Fruit fly (Drosophila melanogaster) whole organism, embryonic: ENCODE measurements around the gene CG8119.

Experiments
- CG10274 ChIP-seq: fragments of 200-800 bp; sonication (Bioruptor generic); optimal IDR thresholded peaks from 3 replicates; lab custom pipeline; 2017; ENCODE audit warnings: missing biosample characterization, mild to moderate bottlenecking, missing genetic modification characterization
- CG11398 ChIP-seq: fragments of 200-800 bp; sonication (Bioruptor generic); optimal IDR thresholded peaks from 2 replicates; lab custom pipeline; 2016; ENCODE audit warnings: missing biosample characterization, missing genetic modification characterization
- CG11504 ChIP-seq: fragments of 200-800 bp; sonication (Bioruptor generic); optimal IDR thresholded peaks from 3 replicates; lab custom pipeline; 2019; ENCODE audit warnings: missing biosample characterization, mild to moderate bottlenecking, missing genetic modification characterization, moderate library complexity
- CG11696 ChIP-seq: fragments of 200-800 bp; sonication (Bioruptor generic); IDR thresholded peaks from 2 replicates; pipeline ENCODE4 v1.3.6; 2022; ENCODE audit warnings: missing biosample characterization, missing genetic modification characterization
- CG11723 ChIP-seq: fragments of 200-800 bp; sonication (Bioruptor generic); optimal IDR thresholded peaks from 2 replicates; lab custom pipeline; 2017; ENCODE audit warnings: missing biosample characterization, mild to moderate bottlenecking, missing genetic modification characterization
- CG12659 ChIP-seq: fragments of 200-800 bp; sonication (Bioruptor generic); optimal IDR thresholded peaks from 3 replicates; lab custom pipeline; 2017; ENCODE audit warnings: mild to moderate bottlenecking, missing biosample characterization, missing genetic modification reagents, missing genetic modification characterization
- CG13287 ChIP-seq: fragments of 200-800 bp; sonication (Bioruptor generic); IDR thresholded peaks from 2 replicates; pipeline ENCODE4 v1.3.6; 2022; ENCODE audit warnings: missing biosample characterization, missing genetic modification characterization; ENCODE audit not compliant: partially characterized antibody
- CG14050 ChIP-seq: fragments of 200-800 bp; sonication (Bioruptor generic); IDR thresholded peaks from 3 replicates; pipeline ENCODE4 v1.3.6; 2022; ENCODE audit warnings: missing biosample characterization, missing genetic modification characterization
- CG15073 ChIP-seq: fragments of 200-800 bp; sonication (Bioruptor generic); optimal IDR thresholded peaks from 2 replicates; lab custom pipeline; 2016; ENCODE audit warnings: missing biosample characterization, missing genetic modification characterization
- CG30403 ChIP-seq: fragments of 200-800 bp; sonication (Bioruptor generic); optimal IDR thresholded peaks from 3 replicates; lab custom pipeline; 2016; ENCODE audit warnings: missing biosample characterization, missing genetic modification characterization
- CG3065 ChIP-seq: fragments of 200-800 bp; sonication (Bioruptor generic); optimal IDR thresholded peaks from 2 replicates; lab custom pipeline; 2016; ENCODE audit warnings: missing biosample characterization, missing genetic modification characterization
- CG34422 ChIP-seq: fragments of 200-800 bp; sonication (Bioruptor generic); IDR thresholded peaks from 3 replicates; pipeline ENCODE4 v1.3.6; 2022; ENCODE audit warnings: missing biosample characterization, missing genetic modification characterization
- CG3995 ChIP-seq: fragments of 200-800 bp; sonication (Bioruptor generic); optimal IDR thresholded peaks from 3 replicates; lab custom pipeline; 2016; ENCODE audit warnings: missing biosample characterization, missing genetic modification characterization
- CG4360 ChIP-seq: fragments of 200-800 bp; sonication (Bioruptor generic); IDR thresholded peaks from 2 replicates; pipeline ENCODE4 v1.3.6; 2022; ENCODE audit warnings: missing biosample characterization, missing genetic modification characterization
- CG6813 ChIP-seq: fragments of 200-800 bp; sonication (Bioruptor generic); optimal IDR thresholded peaks from 2 replicates; lab custom pipeline; 2017; ENCODE audit warnings: missing biosample characterization, missing genetic modification characterization, mild to moderate bottlenecking, moderate library complexity, missing genetic modification reagents
- CG6854 ChIP-seq: fragments of 200-800 bp; sonication (Bioruptor generic); optimal IDR thresholded peaks from 3 replicates; lab custom pipeline; 2017; ENCODE audit warnings: missing biosample characterization, mild to moderate bottlenecking, missing genetic modification characterization
- CG7745 ChIP-seq: fragments of 200-800 bp; sonication (Bioruptor generic); optimal IDR thresholded peaks from 2 replicates; lab custom pipeline; 2018; ENCODE audit warnings: missing biosample characterization, mild to moderate bottlenecking, missing genetic modification characterization, moderate library complexity
- CG7928 ChIP-seq: fragments of 200-800 bp; sonication (Bioruptor generic); optimal IDR thresholded peaks from 2 replicates; lab custom pipeline; 2017; ENCODE audit warnings: missing biosample characterization, mild to moderate bottlenecking, missing genetic modification characterization
- CG8359 ChIP-seq: fragments of 200-800 bp; sonication (Bioruptor generic); optimal IDR thresholded peaks from 2 replicates; lab custom pipeline; 2017; ENCODE audit warnings: missing biosample characterization, mild to moderate bottlenecking, missing genetic modification characterization, borderline replicate concordance
- CG8478 ChIP-seq: fragments of >200 bp; optimal IDR thresholded peaks from 2 replicates; lab custom pipeline; 2018
- Dek ChIP-seq: fragments of 200-800 bp; sonication (Bioruptor generic); optimal IDR thresholded peaks from 3 replicates; lab custom pipeline; 2019; ENCODE audit warnings: missing biosample characterization, mild to moderate bottlenecking, missing genetic modification characterization, moderate library complexity
- Drgx ChIP-seq: fragments of 200-800 bp; sonication (Bioruptor generic); IDR thresholded peaks from 2 replicates; pipeline ENCODE4 v1.3.6; 2022; ENCODE audit warnings: missing biosample characterization, missing genetic modification characterization
- Fer3 ChIP-seq: fragments of 200-800 bp; sonication (Bioruptor generic); optimal IDR thresholded peaks from 2 replicates; lab custom pipeline; 2018; ENCODE audit warnings: missing biosample characterization, mild to moderate bottlenecking, missing genetic modification characterization, moderate library complexity
- GATAe ChIP-seq: fragments of 200-800 bp; sonication (Bioruptor generic); conservative IDR thresholded peaks from 2 replicates; pipeline ENCODE4 v1.3.6; 2022; ENCODE audit warnings: missing biosample characterization, missing genetic modification characterization
- Gug ChIP-seq: fragments of 200-800 bp; sonication (Bioruptor generic); IDR thresholded peaks from 4 replicates; pipeline ENCODE4 v1.3.6; 2022; ENCODE audit warnings: missing biosample characterization, missing genetic modification characterization
- HLH54F ChIP-seq: fragments of 200-800 bp; sonication (Bioruptor generic); optimal IDR thresholded peaks from 3 replicates; lab custom pipeline; 2016; ENCODE audit warnings: missing biosample characterization, missing genetic modification characterization
- Lpt ChIP-seq: fragments of >200 bp; optimal IDR thresholded peaks from 2 replicates; lab custom pipeline; 2018; ENCODE audit warnings: missing biosample characterization, missing genetic modification characterization
- Side ChIP-seq: fragments of 200-800 bp; sonication (Bioruptor generic); optimal IDR thresholded peaks from 2 replicates; lab custom pipeline; 2016; ENCODE audit warnings: missing biosample characterization, missing genetic modification characterization
- Ssrp ChIP-seq: fragments of 200-800 bp; sonication (Bioruptor generic); optimal IDR thresholded peaks from 2 replicates; lab custom pipeline; 2018; ENCODE audit warnings: missing biosample characterization, mild to moderate bottlenecking, missing genetic modification characterization, moderate library complexity
- Usf ChIP-seq: fragments of 200-800 bp; sonication (Bioruptor generic); optimal IDR thresholded peaks from 2 replicates; lab custom pipeline; 2017; ENCODE audit warnings: missing genotype, missing biosample characterization, missing genetic modification characterization
- bbx ChIP-seq: fragments of 200-800 bp; sonication (Bioruptor generic); IDR thresholded peaks from 2 replicates; pipeline ENCODE4 v1.3.6; 2022; ENCODE audit warnings: missing biosample characterization, missing genetic modification characterization; ENCODE audit not compliant: partially characterized antibody
- bsh ChIP-seq, 2 experiments: fragments of 200-800 bp; sonication (Bioruptor generic); optimal IDR thresholded peaks; 2 replicates each; lab custom pipeline; 2017 to 2018; ENCODE audit warnings: mild to moderate bottlenecking in 2 of 2, missing biosample characterization in 2 of 2, missing genetic modification characterization in 2 of 2, moderate library complexity in 1 of 2
- caup ChIP-seq: fragments of 200-800 bp; sonication (Bioruptor generic); optimal IDR thresholded peaks from 3 replicates; lab custom pipeline; 2017; ENCODE audit warnings: missing biosample characterization, mild to moderate bottlenecking, missing genetic modification characterization, moderate library complexity; ENCODE audit not compliant: severe bottlenecking
- corto ChIP-seq: fragments of 200-800 bp; sonication (Bioruptor generic); optimal IDR thresholded peaks from 2 replicates; lab custom pipeline; 2016; ENCODE audit warnings: missing biosample characterization, mild to moderate bottlenecking, missing genetic modification characterization, moderate library complexity
- crc ChIP-seq: fragments of 200-800 bp; sonication (Bioruptor generic); optimal IDR thresholded peaks from 2 replicates; lab custom pipeline; 2016; ENCODE audit warnings: missing biosample characterization, missing genetic modification characterization
- crp ChIP-seq, 2 experiments: fragments of 200-800 bp; sonication (Bioruptor generic); optimal IDR thresholded peaks; 2 replicates in 1 of 2; 3 replicates in 1 of 2; lab custom pipeline; 2017; ENCODE audit warnings: missing biosample characterization in 2 of 2, missing genetic modification characterization in 2 of 2, mild to moderate bottlenecking in 1 of 2, moderate library complexity in 1 of 2
- da ChIP-seq: fragments of 200-800 bp; sonication (Bioruptor generic); optimal IDR thresholded peaks from 2 replicates; lab custom pipeline; 2016; ENCODE audit warnings: missing biosample characterization, missing genetic modification characterization
- fd102C ChIP-seq: fragments of 200-800 bp; sonication (Bioruptor generic); optimal IDR thresholded peaks from 2 replicates; lab custom pipeline; 2018; ENCODE audit warnings: missing biosample characterization, mild to moderate bottlenecking, missing genetic modification characterization, moderate library complexity
- her ChIP-seq: fragments of 200-800 bp; sonication (Bioruptor generic); optimal IDR thresholded peaks from 2 replicates; lab custom pipeline; 2016; ENCODE audit warnings: missing biosample characterization, missing genetic modification characterization
- jigr1 ChIP-seq: fragments of 200-800 bp; sonication (Bioruptor generic); IDR thresholded peaks from 3 replicates; pipeline ENCODE4 v1.3.6; 2022; ENCODE audit warnings: missing biosample characterization, missing genetic modification characterization
- jumu ChIP-seq: fragments of 200-800 bp; sonication (Bioruptor generic); optimal IDR thresholded peaks from 3 replicates; lab custom pipeline; 2016; ENCODE audit warnings: missing biosample characterization, missing genetic modification characterization
- kah ChIP-seq: fragments of 200-800 bp; sonication (Bioruptor generic); optimal IDR thresholded peaks from 2 replicates; lab custom pipeline; 2018; ENCODE audit warnings: missing biosample characterization, mild to moderate bottlenecking, missing genetic modification characterization
- nau ChIP-seq: fragments of 200-800 bp; sonication (Bioruptor generic); optimal IDR thresholded peaks from 3 replicates; lab custom pipeline; 2017; ENCODE audit warnings: missing biosample characterization, mild to moderate bottlenecking, missing genetic modification characterization, missing genetic modification reagents
- nom ChIP-seq: fragments of 200-800 bp; sonication (Bioruptor generic); optimal IDR thresholded peaks from 2 replicates; lab custom pipeline; 2017; ENCODE audit warnings: missing biosample characterization, missing genetic modification characterization, mild to moderate bottlenecking, moderate library complexity, missing genetic modification reagents
- org-1 ChIP-seq: fragments of 200-800 bp; sonication (Bioruptor generic); optimal IDR thresholded peaks from 2 replicates; lab custom pipeline; 2017; ENCODE audit warnings: missing biosample characterization, missing genetic modification characterization
- pita ChIP-seq: fragments of 200-800 bp; sonication (Bioruptor generic); optimal IDR thresholded peaks from 2 replicates; lab custom pipeline; 2017; ENCODE audit warnings: missing biosample characterization, mild to moderate bottlenecking, missing genetic modification characterization
- row ChIP-seq: fragments of 200-800 bp; sonication (Bioruptor generic); IDR thresholded peaks from 3 replicates; pipeline ENCODE4 v1.3.6; 2022; ENCODE audit warnings: missing biosample characterization, missing genetic modification characterization
- twi ChIP-seq: fragments of 200-800 bp; optimal IDR thresholded peaks from 2 replicates; lab custom pipeline; 2019; ENCODE audit warnings: missing biosample characterization, mild to moderate bottlenecking, missing genetic modification characterization, moderate library complexity
- unpg ChIP-seq: fragments of 200-800 bp; sonication (Bioruptor generic); optimal IDR thresholded peaks from 3 replicates; lab custom pipeline; 2018; ENCODE audit warnings: missing biosample characterization, mild to moderate bottlenecking, missing genetic modification characterization, moderate library complexity

Gene CG8119

dm6 chrX:15620439-15621227 is 41.8 kb upstream of the CG8119 start:
- TF ChIP-seq CG14050 (GFP tag; lab: Robert Waterston, UW), result no peak
- no peak for TF ChIP-seq CG30403
- peak; percentile 4 for TF ChIP-seq nom (GFP tag; lab: Kevin White, UChicago)
- no peak for TF ChIP-seq Fer3 (tag; lab: Kevin White, UChicago)
- TF ChIP-seq CG8359 (GFP tag; lab: Kevin White, UChicago), result peak; percentile 94
- no peak for TF ChIP-seq HLH54F (GFP tag; lab: Kevin White, UChicago)
- TF ChIP-seq org-1, result no peak
- no peak for TF ChIP-seq GATAe (GFP tag; lab: Robert Waterston, UW)
- TF ChIP-seq bbx (GFP tag; lab: Robert Waterston, UW), result no peak
- TF ChIP-seq CG3995 (GFP tag; lab: Kevin White, UChicago), result no peak
- no peak for TF ChIP-seq CG12659 (GFP tag; lab: Kevin White, UChicago)
- no peak for TF ChIP-seq CG7928 (GFP tag; lab: Kevin White, UChicago)
- TF ChIP-seq Side (GFP tag; lab: Kevin White, UChicago), result no peak
- no peak for TF ChIP-seq jigr1 (GFP tag; lab: Robert Waterston, UW)
- no peak for TF ChIP-seq pita (GFP tag; lab: Kevin White, UChicago)
- TF ChIP-seq CG6854 (GFP tag; lab: Kevin White, UChicago), result no peak
- TF ChIP-seq CG11696, result no peak
- TF ChIP-seq her (GFP tag; lab: Kevin White, UChicago), result no peak
- TF ChIP-seq Gug (GFP tag; lab: Robert Waterston, UW), result no peak
- no peak for TF ChIP-seq da (GFP tag; lab: Kevin White, UChicago)
- TF ChIP-seq CG11723 (GFP tag; lab: Kevin White, UChicago), result no peak
- no peak for TF ChIP-seq CG10274 (GFP tag; lab: Kevin White, UChicago)
- no peak for TF ChIP-seq CG6813 (GFP tag; lab: Kevin White, UChicago)
- no peak for TF ChIP-seq twi
- TF ChIP-seq Drgx (GFP tag; lab: Robert Waterston, UW), result peak; percentile 61
- TF ChIP-seq CG3065, result no peak
- TF ChIP-seq caup (GFP tag; lab: Kevin White, UChicago), result no peak
- TF ChIP-seq Lpt, result no peak
- no peak for TF ChIP-seq row (GFP tag; lab: Robert Waterston, UW)
- TF ChIP-seq nau (GFP tag; lab: Kevin White, UChicago), result no peak
- peak in 1 of 2 experiments; percentile 54 for TF ChIP-seq bsh (GFP tag; optimal IDR thresholded peaks at IDR 0.05; lab: Kevin White, UChicago)
- TF ChIP-seq fd102C (GFP tag; lab: Kevin White, UChicago), result no peak
- TF ChIP-seq CG15073 (GFP tag; lab: Kevin White, UChicago), result no peak
- TF ChIP-seq Dek (tag; lab: Kevin White, UChicago), result no peak
- TF ChIP-seq jumu (GFP tag; lab: Kevin White, UChicago), result no peak
- no peak for TF ChIP-seq kah (GFP tag; lab: Kevin White, UChicago)
- TF ChIP-seq CG11504, result peak; percentile 26
- TF ChIP-seq CG34422, result no peak
- no peak for TF ChIP-seq CG13287 (GFP tag; lab: Robert Waterston, UW)
- TF ChIP-seq CG11398 (GFP tag; lab: Kevin White, UChicago), result no peak
- no peak for TF ChIP-seq CG7745 (tag; lab: Kevin White, UChicago)
- TF ChIP-seq Usf (GFP tag; lab: Kevin White, UChicago), result no peak
- TF ChIP-seq crp (GFP tag; optimal IDR thresholded peaks at IDR 0.05; lab: Kevin White, UChicago), result no peak
- TF ChIP-seq corto (GFP tag; lab: Kevin White, UChicago), result no peak
- TF ChIP-seq CG8478 (lab: Kevin White, UChicago), result no peak
- TF ChIP-seq Ssrp (tag; lab: Kevin White, UChicago), result no peak
- TF ChIP-seq unpg (GFP tag; lab: Kevin White, UChicago), result no peak
- peak; percentile 34; the same call in 1 of the 2 replicates for TF ChIP-seq CG4360 (GFP tag; lab: Robert Waterston, UW)
- no peak for TF ChIP-seq crc (GFP tag; lab: Kevin White, UChicago)
